Fruit fly (Drosophila melanogaster): ENCODE data around the gene smp-30.

smp-30 gene

dm6 chr3R:14758331-14758730 is 7.3 kb upstream of the smp-30 start:
- TF ChIP-seq zen (tag; optimal IDR thresholded peaks at IDR 0.05) (no peak), Neu2 (GFP tag; optimal IDR thresholded peaks at IDR 0.05; ENCODE audit: borderline replicate concordance) (no peak), Drgx (GFP tag; IDR thresholded peaks at IDR 0.05) (peak; percentile 64; the same call in 1 of the 2 replicates), CG6689 (GFP tag; IDR thresholded peaks at IDR 0.05) (0 out of 2 replicates have a peak, but pooled peaks have one; percentile 11), seq (GFP tag; IDR thresholded peaks at IDR 0.05) (no peak)

dm6 chr3R:14756040-14756439 is 5.0 kb upstream of the smp-30 start:
- TF ChIP-seq twi (tag; optimal IDR thresholded peaks at IDR 0.05), result peak; percentile 45
- TF ChIP-seq D (optimal IDR thresholded peaks at IDR 0.05), result no peak
- TF ChIP-seq D (GFP tag; optimal IDR thresholded peaks at IDR 0.05), result no peak
- peak; percentile 14; the same call in 1 of the 2 replicates for TF ChIP-seq crol (GFP tag; IDR thresholded peaks at IDR 0.05)

dm6 chr3R:14754806-14755488 is 3.9 kb upstream of the smp-30 start:
- TF ChIP-seq CG4404 (GFP tag; IDR thresholded peaks at IDR 0.05), result no peak
- TF ChIP-seq CG13287 (GFP tag; IDR thresholded peaks at IDR 0.05; ENCODE audit: partially characterized antibody), result no peak
- TF ChIP-seq CG8388 (GFP tag; optimal IDR thresholded peaks at IDR 0.05), result peak; percentile 3
- no peak for TF ChIP-seq en (GFP tag; optimal IDR thresholded peaks at IDR 0.05)
- TF ChIP-seq pita (GFP tag; optimal IDR thresholded peaks at IDR 0.05), result no peak
- peak; percentile 41 for TF ChIP-seq nmo (GFP tag; optimal IDR thresholded peaks at IDR 0.05)
- TF ChIP-seq CoRest (tag; optimal IDR thresholded peaks at IDR 0.05), result peak; percentile 13
- peak; percentile 44; the same call in 1 of the 2 replicates for TF ChIP-seq E2f2 (GFP tag; IDR thresholded peaks at IDR 0.05)
- TF ChIP-seq Tbp (GFP tag; optimal IDR thresholded peaks at IDR 0.05), result no peak
- TF ChIP-seq CG7372 (GFP tag; IDR thresholded peaks at IDR 0.05), result no peak
- no peak for TF ChIP-seq CG6854 (GFP tag; optimal IDR thresholded peaks at IDR 0.05)
- peak; percentile 56; the same call in 1 of the 3 replicates for TF ChIP-seq B-H1 (GFP tag; IDR thresholded peaks at IDR 0.05)
- TF ChIP-seq Atf-2 (GFP tag; optimal IDR thresholded peaks at IDR 0.05), result no peak
- no peak for TF ChIP-seq CG4820 (GFP tag; optimal IDR thresholded peaks at IDR 0.05)
- no peak for TF ChIP-seq mirr (GFP tag; optimal IDR thresholded peaks at IDR 0.05)
- peak; percentile 35 for TF ChIP-seq CG1603 (tag; optimal IDR thresholded peaks at IDR 0.05)
- no peak for TF ChIP-seq CG2116 (GFP tag; optimal IDR thresholded peaks at IDR 0.05)
- peak; percentile 25 for TF ChIP-seq CG10979 (tag; optimal IDR thresholded peaks at IDR 0.05)
- TF ChIP-seq Aef1 (GFP tag; IDR thresholded peaks at IDR 0.05), result peak; percentile 55; the same call in 2 of the 3 replicates
- peak; percentile 54 for TF ChIP-seq CG17359 (tag; optimal IDR thresholded peaks at IDR 0.05)
- TF ChIP-seq MBD-R2 (GFP tag; IDR thresholded peaks at IDR 0.05), result no peak; the same call in 1 of the 2 replicates
- 0 out of 3 replicates have a peak, but pooled peaks have one; percentile 51 for TF ChIP-seq H15 (GFP tag; IDR thresholded peaks at IDR 0.05)
- TF ChIP-seq D19B (GFP tag; optimal IDR thresholded peaks at IDR 0.05), result peak; percentile 88
- TF ChIP-seq CG33557 (GFP tag; optimal IDR thresholded peaks at IDR 0.05), result no peak
- peak; percentile 18 for TF ChIP-seq CG15514 (GFP tag; optimal IDR thresholded peaks at IDR 0.05)
- no peak for TF ChIP-seq tin (GFP tag; optimal IDR thresholded peaks at IDR 0.05)
- TF ChIP-seq aop (GFP tag; IDR thresholded peaks at IDR 0.05), result no peak
- no peak for TF ChIP-seq gt (GFP tag; IDR thresholded peaks at IDR 0.05)
- peak; percentile 57; the same call in 1 of the 2 replicates for TF ChIP-seq CG32532 (GFP tag; IDR thresholded peaks at IDR 0.05)
- no peak for TF ChIP-seq CG10321 (GFP tag; IDR thresholded peaks at IDR 0.05)
- TF ChIP-seq CG12104 (GFP tag; optimal IDR thresholded peaks at IDR 0.05), result no peak
- peak; percentile 63 for TF ChIP-seq Drgx (GFP tag; IDR thresholded peaks at IDR 0.05)
- TF ChIP-seq so (GFP tag; IDR thresholded peaks at IDR 0.05), result peak; percentile 63; the same call in 1 of the 3 replicates
- TF ChIP-seq CG7987 (GFP tag; optimal IDR thresholded peaks at IDR 0.05), result no peak
- TF ChIP-seq Dp (GFP tag; optimal IDR thresholded peaks at IDR 0.05), result no peak
- TF ChIP-seq CG11247 (GFP tag; IDR thresholded peaks at IDR 0.05), result no peak
- no peak for TF ChIP-seq lmd (GFP tag; IDR thresholded peaks at IDR 0.05)
- TF ChIP-seq ranshi (GFP tag; IDR thresholded peaks at IDR 0.05), result 0 out of 2 replicates have a peak, but pooled peaks have one; percentile 51
- TF ChIP-seq CG1832 (GFP tag; optimal IDR thresholded peaks at IDR 0.05), result no peak

Data from whole organism, embryonic.